Fruit fly (Drosophila melanogaster): Measurements from ENCODE around the gene RpL36A.

Gene RpL36A

dm6 chr2L:8001694-8002627 is 40.7 kb downstream of the RpL36A start (continued):
- no peak for TF ChIP-seq stwl (tag; optimal IDR thresholded peaks at IDR 0.05)
- peak; percentile 76 for TF ChIP-seq Blimp-1 (GFP tag; optimal IDR thresholded peaks at IDR 0.05)
- peak; percentile 74 for TF ChIP-seq mam (GFP tag; optimal IDR thresholded peaks at IDR 0.05)
- TF ChIP-seq CG6254 (GFP tag; optimal IDR thresholded peaks at IDR 0.05), result peak; percentile 74
- no peak for TF ChIP-seq CG17912 (GFP tag; optimal IDR thresholded peaks at IDR 0.05)
- 0 out of 2 replicates have a peak, but pooled peaks have one; percentile 41 for TF ChIP-seq Lim3 (GFP tag; IDR thresholded peaks at IDR 0.05)
- TF ChIP-seq unc-4 (GFP tag; IDR thresholded peaks at IDR 0.05; ENCODE audit: partially characterized antibody), result no peak
- peak; percentile 69 for TF ChIP-seq tx (GFP tag; optimal IDR thresholded peaks at IDR 0.05)
- peak; percentile 53; the same call in 1 of the 2 replicates for TF ChIP-seq Awh (GFP tag; IDR thresholded peaks at IDR 0.05)
- peak; percentile 81 for TF ChIP-seq bab2 (GFP tag; optimal IDR thresholded peaks at IDR 0.05)
- peak; percentile 35 for TF ChIP-seq CG12769 (tag; optimal IDR thresholded peaks at IDR 0.05)
- peak; percentile 90 for TF ChIP-seq Ada2b (GFP tag; IDR thresholded peaks at IDR 0.05)
- TF ChIP-seq esg (GFP tag; conservative IDR thresholded peaks at IDR 0.05), result peak; percentile 86
- TF ChIP-seq B-H2 (GFP tag; optimal IDR thresholded peaks at IDR 0.05), result no peak
- TF ChIP-seq Opbp (GFP tag; IDR thresholded peaks at IDR 0.05; ENCODE audit: partially characterized antibody), result no peak
- TF ChIP-seq crc (GFP tag; optimal IDR thresholded peaks at IDR 0.05), result peak; percentile 69
- peak; percentile 75 for TF ChIP-seq scrt (GFP tag; optimal IDR thresholded peaks at IDR 0.05)
- peak; percentile 66 for TF ChIP-seq trh (GFP tag; optimal IDR thresholded peaks at IDR 0.05)
- no peak for TF ChIP-seq pfk (GFP tag; optimal IDR thresholded peaks at IDR 0.05)
- TF ChIP-seq zf30C (GFP tag; optimal IDR thresholded peaks at IDR 0.05), result no peak
- TF ChIP-seq CG42726 (GFP tag; IDR thresholded peaks at IDR 0.05; ENCODE audit: partially characterized antibody), result no peak
- peak; percentile 27; the same call in 1 of the 2 replicates for TF ChIP-seq Dip2 (GFP tag; IDR thresholded peaks at IDR 0.05)
- peak; percentile 89 for TF ChIP-seq seq (GFP tag; IDR thresholded peaks at IDR 0.05)
- peak; percentile 71 for TF ChIP-seq ERR (GFP tag; optimal IDR thresholded peaks at IDR 0.05)
- TF ChIP-seq CG9797 (GFP tag; optimal IDR thresholded peaks at IDR 0.05), result peak; percentile 4
- peak; percentile 76 for TF ChIP-seq slou (GFP tag; optimal IDR thresholded peaks at IDR 0.05)
- peak; percentile 75 for TF ChIP-seq Dad (GFP tag; optimal IDR thresholded peaks at IDR 0.05)
- TF ChIP-seq CG3407 (GFP tag; optimal IDR thresholded peaks at IDR 0.05), result peak; percentile 71
- peak; percentile 65 for TF ChIP-seq CG11696 (GFP tag; IDR thresholded peaks at IDR 0.05)
- TF ChIP-seq CG16779 (GFP tag; IDR thresholded peaks at IDR 0.05), result 0 out of 2 replicates have a peak, but pooled peaks have one; percentile 36
- peak; percentile 90 for TF ChIP-seq ems (GFP tag; optimal IDR thresholded peaks at IDR 0.05)
- TF ChIP-seq fru (optimal IDR thresholded peaks at IDR 0.05), result no peak
- TF ChIP-seq Fer2 (tag; optimal IDR thresholded peaks at IDR 0.05), result peak; percentile 42
- TF ChIP-seq CHES-1-like (GFP tag; optimal IDR thresholded peaks at IDR 0.05), result peak; percentile 73
- TF ChIP-seq crp (GFP tag; optimal IDR thresholded peaks at IDR 0.05), result peak in 1 of 2 experiments; percentile 40
- TF ChIP-seq CG7839 (tag; optimal IDR thresholded peaks at IDR 0.05), result peak; percentile 92
- no peak for TF ChIP-seq CG17186 (GFP tag; optimal IDR thresholded peaks at IDR 0.05)
- TF ChIP-seq CG31388 (GFP tag; optimal IDR thresholded peaks at IDR 0.05), result peak; percentile 57
- peak; percentile 86 for TF ChIP-seq CG18476 (GFP tag; optimal IDR thresholded peaks at IDR 0.05)
- TF ChIP-seq Nf-YC (tag; optimal IDR thresholded peaks at IDR 0.05), result peak; percentile 85
- TF ChIP-seq Xbp1 (GFP tag; optimal IDR thresholded peaks at IDR 0.05), result peak; percentile 90
- TF ChIP-seq CG14860 (GFP tag; IDR thresholded peaks at IDR 0.05; ENCODE audit: partially characterized antibody), result no peak
- no peak for TF ChIP-seq pan (optimal IDR thresholded peaks at IDR 0.05)
- peak in 1 of 2 experiments; percentile 87 for TF ChIP-seq pan (GFP tag; optimal IDR thresholded peaks at IDR 0.05 in 1 of 2, IDR thresholded peaks at IDR 0.05 in 1 of 2)
- peak; percentile 91 for TF ChIP-seq CG3281 (GFP tag; optimal IDR thresholded peaks at IDR 0.05)
- TF ChIP-seq gsb (GFP tag; IDR thresholded peaks at IDR 0.05), result peak; percentile 82
- 0 out of 2 replicates have a peak, but pooled peaks have one; percentile 28 for TF ChIP-seq rib (GFP tag; IDR thresholded peaks at IDR 0.05)
- peak; percentile 39 for TF ChIP-seq CG10565 (GFP tag; optimal IDR thresholded peaks at IDR 0.05)
